Worm (Caenorhabditis elegans) whole organism, mixed stage, embryonic: ENCODE measurements around the gene R193.2.

Experiments used
- M03D4.4 ChIP-seq: sonication (generic microtip); optimal IDR thresholded peaks from 2 replicates; lab custom pipeline; 2017; ENCODE audit warnings: mild to moderate bottlenecking, missing genetic modification characterization, missing compliant biosample characterization
- bed-3 ChIP-seq: fragments of 200-800 bp; sonication (Bioruptor generic); optimal IDR thresholded peaks from 3 replicates; lab custom pipeline; 2018; ENCODE audit warnings: mild to moderate bottlenecking, missing genetic modification characterization, moderate library complexity, missing compliant biosample characterization
- blmp-1 ChIP-seq: fragments of 150-350 bp; optimal IDR thresholded peaks from 2 replicates; lab custom pipeline; 2014; ENCODE audit warnings: missing biosample characterization, missing genetic modification characterization
- ceh-39 ChIP-seq: fragments of 150-350 bp; optimal IDR thresholded peaks from 2 replicates; lab custom pipeline; 2014; ENCODE audit warnings: missing biosample characterization, missing genetic modification characterization
- ceh-43 ChIP-seq: fragments of 200-800 bp; sonication (Bioruptor generic); optimal IDR thresholded peaks from 2 replicates; lab custom pipeline; 2018; ENCODE audit warnings: mild to moderate bottlenecking, missing genetic modification characterization, moderate library complexity, missing compliant biosample characterization
- ceh-83 ChIP-seq: fragments of 200-800 bp; sonication (Bioruptor generic); optimal IDR thresholded peaks from 2 replicates; lab custom pipeline; 2018; ENCODE audit warnings: mild to moderate bottlenecking, missing genetic modification characterization, missing compliant biosample characterization
- ces-1 ChIP-seq: fragments of 150-350 bp; optimal IDR thresholded peaks from 2 replicates; lab custom pipeline; 2014; ENCODE audit warnings: missing biosample characterization, missing genetic modification reagents, missing genetic modification characterization
- cnd-1 ChIP-seq: fragments of 200-800 bp; sonication (Bioruptor generic); optimal IDR thresholded peaks from 2 replicates; lab custom pipeline; 2018; ENCODE audit warnings: mild to moderate bottlenecking, missing genetic modification characterization, missing compliant biosample characterization
- drap-1 ChIP-seq: fragments of 200-800 bp; sonication (Bioruptor generic); optimal IDR thresholded peaks from 3 replicates; lab custom pipeline; 2018; ENCODE audit warnings: mild to moderate bottlenecking, missing genetic modification characterization, missing compliant biosample characterization
- elt-1 ChIP-seq: sonication (generic microtip); optimal IDR thresholded peaks from 2 replicates; lab custom pipeline; 2017; ENCODE audit warnings: missing genetic modification characterization, mild to moderate bottlenecking, missing compliant biosample characterization, antibody characterized with exemption, moderate library complexity, borderline replicate concordance; ENCODE audit not compliant: insufficient read depth
- elt-3 ChIP-seq: fragments of 150-350 bp; optimal IDR thresholded peaks from 2 replicates; lab custom pipeline; 2014; ENCODE audit warnings: missing biosample characterization, missing genetic modification characterization
- flh-1 ChIP-seq: fragments of 200-800 bp; sonication (Bioruptor generic); optimal IDR thresholded peaks from 2 replicates; lab custom pipeline; 2018; ENCODE audit warnings: mild to moderate bottlenecking, missing genetic modification characterization, moderate library complexity, missing compliant biosample characterization
- ham-2 ChIP-seq: fragments of 200-800 bp; sonication (Bioruptor generic); optimal IDR thresholded peaks from 2 replicates; lab custom pipeline; 2018; ENCODE audit warnings: mild to moderate bottlenecking, missing genetic modification characterization, missing compliant biosample characterization
- hlh-1 ChIP-seq: fragments of 150-350 bp; optimal IDR thresholded peaks from 2 replicates; lab custom pipeline; 2014; ENCODE audit warnings: missing biosample characterization, missing genetic modification reagents, missing genetic modification characterization
- lin-13 ChIP-seq: fragments of 150-350 bp; optimal IDR thresholded peaks from 2 replicates; lab custom pipeline; 2014; ENCODE audit warnings: missing biosample characterization, missing genetic modification characterization
- lin-32 ChIP-seq: fragments of 200-800 bp; sonication (Bioruptor generic); optimal IDR thresholded peaks from 2 replicates; lab custom pipeline; 2018; ENCODE audit warnings: mild to moderate bottlenecking, missing genetic modification characterization, missing compliant biosample characterization
- lsy-2 ChIP-seq: fragments of 150-350 bp; optimal IDR thresholded peaks from 2 replicates; lab custom pipeline; 2014; ENCODE audit warnings: missing biosample characterization, missing genetic modification characterization
- mab-5 ChIP-seq: fragments of 150-350 bp; optimal IDR thresholded peaks from 2 replicates; lab custom pipeline; 2014; ENCODE audit warnings: missing biosample characterization, missing genetic modification characterization
- mep-1 ChIP-seq: fragments of 150-350 bp; optimal IDR thresholded peaks from 2 replicates; lab custom pipeline; 2017; ENCODE audit warnings: missing biosample characterization, missing genetic modification reagents, missing genetic modification characterization, inconsistent platforms
- mls-2 ChIP-seq: sonication (generic microtip); optimal IDR thresholded peaks from 2 replicates; lab custom pipeline; 2016; ENCODE audit warnings: mild to moderate bottlenecking, missing genetic modification characterization, moderate library complexity, missing compliant biosample characterization
- nhr-12 ChIP-seq: fragments of 150-350 bp; optimal IDR thresholded peaks from 2 replicates; lab custom pipeline; 2014; ENCODE audit warnings: missing biosample characterization, missing genetic modification characterization
- nhr-2 ChIP-seq: fragments of 150-350 bp; optimal IDR thresholded peaks from 2 replicates; lab custom pipeline; 2014; ENCODE audit warnings: missing biosample characterization, missing genetic modification characterization
- nhr-237 ChIP-seq: fragments of 150-350 bp; optimal IDR thresholded peaks from 2 replicates; lab custom pipeline; 2014; ENCODE audit warnings: missing biosample characterization, missing genetic modification characterization
- nhr-28 ChIP-seq: fragments of 150-350 bp; optimal IDR thresholded peaks from 2 replicates; lab custom pipeline; 2014; ENCODE audit warnings: missing biosample characterization, missing genetic modification characterization
- nhr-76 ChIP-seq: sonication (generic microtip); optimal IDR thresholded peaks from 2 replicates; lab custom pipeline; 2017; ENCODE audit warnings: missing biosample characterization, missing genetic modification characterization
- pha-4 ChIP-seq: fragments of 150-350 bp; optimal IDR thresholded peaks from 2 replicates; lab custom pipeline; 2018; ENCODE audit warnings: missing biosample characterization, missing genetic modification reagents, missing genetic modification characterization
- sem-2 ChIP-seq: fragments of 200-800 bp; sonication (Bioruptor generic); optimal IDR thresholded peaks from 2 replicates; lab custom pipeline; 2018; ENCODE audit warnings: mild to moderate bottlenecking, missing genetic modification characterization, missing compliant biosample characterization
- snpc-4 ChIP-seq: fragments of 150-350 bp; optimal IDR thresholded peaks from 2 replicates; lab custom pipeline; 2014; ENCODE audit warnings: missing biosample characterization, missing genetic modification characterization
- sptf-1 ChIP-seq: sonication (generic microtip); optimal IDR thresholded peaks from 2 replicates; lab custom pipeline; 2017; ENCODE audit warnings: mild to moderate bottlenecking, missing genetic modification characterization, moderate library complexity, missing compliant biosample characterization
- tbx-8 ChIP-seq: fragments of 200-800 bp; sonication (Bioruptor generic); optimal IDR thresholded peaks from 2 replicates; lab custom pipeline; 2018; ENCODE audit warnings: mild to moderate bottlenecking, missing genetic modification characterization, moderate library complexity, missing compliant biosample characterization
- unc-120 ChIP-seq: sonication (generic microtip); optimal IDR thresholded peaks from 2 replicates; lab custom pipeline; 2017; ENCODE audit warnings: missing genetic modification characterization, missing compliant biosample characterization; ENCODE audit not compliant: poor library complexity, severe bottlenecking
- unc-39 ChIP-seq: fragments of 150-350 bp; optimal IDR thresholded peaks from 2 replicates; lab custom pipeline; 2014; ENCODE audit warnings: missing biosample characterization, missing genetic modification characterization
- unc-62 ChIP-seq: fragments of 150-350 bp; optimal IDR thresholded peaks from 2 replicates; lab custom pipeline; 2014; ENCODE audit warnings: missing biosample characterization, missing genetic modification reagents, missing genetic modification characterization
- zip-8 ChIP-seq: fragments of 150-350 bp; optimal IDR thresholded peaks from 2 replicates; lab custom pipeline; 2014; ENCODE audit warnings: missing biosample characterization, missing genetic modification characterization
- ztf-11 ChIP-seq: fragments of 150-350 bp; optimal IDR thresholded peaks from 2 replicates; lab custom pipeline; 2014; ENCODE audit warnings: missing biosample characterization, missing genetic modification characterization

Gene R193.2

DNA sequence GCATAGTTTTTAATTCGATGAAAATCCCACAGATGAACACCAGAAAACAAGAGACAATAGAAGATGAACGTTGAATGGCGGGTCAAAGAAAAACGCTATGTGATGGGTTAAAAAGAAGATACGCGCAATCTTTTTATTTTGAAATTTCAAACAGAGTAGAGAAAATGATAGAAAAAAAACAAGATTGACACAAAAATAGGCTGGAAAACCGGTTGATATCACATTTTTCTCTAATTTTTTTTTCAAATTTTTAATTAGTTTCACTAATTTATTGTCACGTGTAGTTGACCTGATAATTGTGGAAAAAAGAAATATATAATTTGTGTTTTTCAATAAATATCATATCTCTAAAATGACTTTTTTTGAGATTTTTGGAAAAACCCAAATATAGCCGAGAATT, 24.2 kb downstream of the R193.2 start, which contains the start of gene C05D9.9:
TSS of gene C05D9.9 (minus strand) at position 101 of the 400 bp plus-strand sequence.
- TF ChIP-seq nhr-2 (tag; lab: Kevin White, UChicago) (no peak), unc-120 (no peak)

DNA sequence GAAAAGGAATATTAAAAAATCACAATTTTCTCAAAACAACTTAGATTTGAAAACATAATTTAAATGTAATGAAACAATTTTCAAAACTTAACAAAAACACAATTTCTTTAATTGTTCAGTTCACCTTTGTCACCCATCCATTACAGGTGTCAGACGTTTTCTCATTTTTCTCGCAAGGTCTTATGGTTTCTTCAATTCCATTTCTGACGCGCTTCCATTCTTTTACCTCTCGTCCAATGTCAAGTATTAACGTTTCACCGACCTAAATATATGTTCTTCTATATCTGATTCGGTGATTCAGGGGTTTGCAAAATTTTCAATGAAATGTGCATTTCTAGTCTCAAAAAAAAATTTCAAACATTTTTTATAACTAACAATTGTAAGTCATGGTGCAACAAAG, 24.9 kb downstream of the R193.2 start:
- TF ChIP-seq M03D4.4 (tag; lab: Kevin White, UChicago) (no peak), unc-39 (tag; lab: Kevin White, UChicago) (no peak), nhr-2 (tag; lab: Kevin White, UChicago) (no peak), lin-32 (GFP tag; lab: Kevin White, UChicago) (no peak), bed-3 (GFP tag; lab: Kevin White, UChicago) (no peak), ceh-43 (GFP tag; lab: Kevin White, UChicago) (no peak), nhr-237 (tag; lab: Kevin White, UChicago) (no peak), nhr-12 (no peak), ztf-11 (tag; lab: Kevin White, UChicago) (no peak), sptf-1 (no peak), lin-13 (no peak), ham-2 (GFP tag; lab: Kevin White, UChicago) (no peak), mep-1 (tag; lab: Kevin White, UChicago) (no peak), ces-1 (no peak), unc-120 (no peak), nhr-28 (tag; lab: Kevin White, UChicago) (no peak)

DNA sequence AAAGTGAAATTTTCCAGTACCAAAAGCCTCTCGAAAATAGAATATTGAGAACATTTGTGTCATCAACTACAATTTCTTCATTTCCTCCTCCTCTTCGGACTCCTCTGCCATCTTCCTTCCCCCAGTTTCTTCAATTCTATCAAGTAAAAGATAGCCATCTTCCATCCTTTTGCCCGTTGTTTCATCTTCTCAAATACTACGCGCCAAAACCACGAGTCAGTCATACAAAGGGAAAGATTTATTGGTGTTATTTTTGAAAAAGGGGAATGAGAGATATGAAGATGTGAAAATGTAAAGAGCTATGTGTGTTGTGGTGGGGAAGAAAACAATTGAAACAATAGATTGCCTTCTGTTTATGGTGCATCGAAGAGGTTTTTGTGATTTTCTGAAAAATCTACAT, 26.2 kb downstream of the R193.2 start:
- TF ChIP-seq nhr-237 (tag; lab: Kevin White, UChicago) = no peak
- TF ChIP-seq nhr-28 (tag; lab: Kevin White, UChicago) = no peak
- no peak for TF ChIP-seq snpc-4 (tag; lab: Kevin White, UChicago)
- no peak for TF ChIP-seq M03D4.4 (tag; lab: Kevin White, UChicago)
- TF ChIP-seq mab-5 (tag; lab: Kevin White, UChicago) = peak; percentile 11
- TF ChIP-seq drap-1 (GFP tag; lab: Kevin White, UChicago) = no peak
- TF ChIP-seq unc-62 = peak; percentile 63
- peak; percentile 25 for TF ChIP-seq ces-1
- TF ChIP-seq unc-120 = peak; percentile 18
- no peak for TF ChIP-seq elt-1
- TF ChIP-seq lsy-2 = no peak
- no peak for TF ChIP-seq blmp-1 (tag; lab: Kevin White, UChicago)
- TF ChIP-seq mls-2 (tag; lab: Kevin White, UChicago) = no peak
- no peak for TF ChIP-seq tbx-8 (GFP tag; lab: Kevin White, UChicago)
- TF ChIP-seq sptf-1 = no peak
- no peak for TF ChIP-seq bed-3 (GFP tag; lab: Kevin White, UChicago)
- TF ChIP-seq flh-1 = no peak
- TF ChIP-seq hlh-1 (tag; lab: Kevin White, UChicago) = no peak
- TF ChIP-seq unc-39 (tag; lab: Kevin White, UChicago) = no peak
- TF ChIP-seq elt-3 (tag; lab: Kevin White, UChicago) = no peak
- no peak for TF ChIP-seq nhr-76 (tag; lab: Kevin White, UChicago)
- TF ChIP-seq mep-1 (tag; lab: Kevin White, UChicago) = no peak
- no peak for TF ChIP-seq lin-32 (GFP tag; lab: Kevin White, UChicago)

DNA sequence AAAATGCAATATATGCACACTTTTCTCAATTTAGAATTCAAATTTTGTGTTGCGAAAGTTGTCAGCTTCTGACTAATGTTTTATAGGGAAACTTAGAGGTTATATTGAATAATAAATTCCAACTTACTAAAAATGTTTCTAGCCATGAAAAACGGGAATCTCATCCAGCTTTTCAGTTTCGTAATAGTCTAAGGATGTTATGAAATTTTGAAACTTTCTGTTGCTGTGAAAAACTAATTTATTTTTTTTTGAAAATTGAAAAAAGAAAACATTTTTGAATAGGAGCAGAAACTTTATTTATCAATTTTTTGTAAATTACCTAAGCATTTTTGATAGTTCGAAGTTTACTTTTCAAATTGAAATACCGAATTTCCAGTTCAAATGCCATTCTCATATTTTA, 26.8 kb downstream of the R193.2 start:
- no peak for TF ChIP-seq hlh-1 (tag; lab: Kevin White, UChicago)

DNA sequence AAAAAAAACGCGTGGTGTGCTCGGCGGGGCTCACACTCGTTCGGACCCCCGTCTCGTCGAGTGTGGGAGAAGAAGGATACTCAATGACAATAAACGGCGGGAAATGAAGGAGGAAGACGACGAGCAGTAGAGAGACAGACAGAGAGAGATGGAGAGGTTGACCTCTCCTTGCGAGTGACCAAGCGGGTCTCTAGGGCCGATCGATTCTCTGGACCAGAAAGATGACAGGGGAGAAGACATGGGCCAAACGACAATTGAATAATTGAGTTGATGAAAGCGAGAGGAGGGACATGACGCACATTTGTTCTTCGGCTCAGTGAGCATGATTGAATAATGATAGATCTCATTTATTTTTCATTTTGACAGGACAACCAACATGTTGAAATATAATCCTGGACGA, 28.1 kb downstream of the R193.2 start:
- TF ChIP-seq blmp-1 (tag; lab: Kevin White, UChicago) (no peak), nhr-76 (tag; lab: Kevin White, UChicago) (no peak), ztf-11 (tag; lab: Kevin White, UChicago) (peak; percentile 36), unc-39 (tag; lab: Kevin White, UChicago) (no peak), elt-1 (no peak), nhr-237 (tag; lab: Kevin White, UChicago) (no peak), ces-1 (peak; percentile 99), cnd-1 (tag; lab: Kevin White, UChicago) (peak; percentile 23), unc-120 (peak; percentile 59), lsy-2 (no peak), lin-13 (no peak), ceh-39 (tag; lab: Kevin White, UChicago) (no peak), snpc-4 (tag; lab: Kevin White, UChicago) (no peak), ceh-83 (GFP tag; lab: Kevin White, UChicago) (no peak), sptf-1 (peak; percentile 46), mls-2 (tag; lab: Kevin White, UChicago) (peak; percentile 68), sem-2 (no peak), hlh-1 (tag; lab: Kevin White, UChicago) (peak; percentile 33), unc-62 (peak; percentile 99), flh-1 (no peak), mep-1 (tag; lab: Kevin White, UChicago) (peak; percentile 5), pha-4 (tag; lab: Kevin White, UChicago) (no peak), lin-32 (GFP tag; lab: Kevin White, UChicago) (no peak), tbx-8 (GFP tag; lab: Kevin White, UChicago) (no peak), ham-2 (GFP tag; lab: Kevin White, UChicago) (no peak), zip-8 (tag; lab: Kevin White, UChicago) (no peak), nhr-28 (tag; lab: Kevin White, UChicago) (no peak), elt-3 (tag; lab: Kevin White, UChicago) (no peak), nhr-2 (tag; lab: Kevin White, UChicago) (peak; percentile 64), drap-1 (GFP tag; lab: Kevin White, UChicago) (no peak), nhr-12 (no peak), ceh-43 (GFP tag; lab: Kevin White, UChicago) (no peak), M03D4.4 (tag; lab: Kevin White, UChicago) (peak; percentile 32), bed-3 (GFP tag; lab: Kevin White, UChicago) (no peak), mab-5 (tag; lab: Kevin White, UChicago) (peak; percentile 52)
